Worm (Caenorhabditis elegans) whole organism, L1 larva: ENCODE results near the gene mam-2.

Experiments
- C34B4.2 ChIP-seq: sonication (generic microtip); optimal IDR thresholded peaks from 2 replicates; lab custom pipeline; 2017; ENCODE audit warnings: mild to moderate bottlenecking, missing genetic modification characterization, missing compliant biosample characterization
- dsc-1 ChIP-seq: sonication (generic microtip); optimal IDR thresholded peaks from 2 replicates; lab custom pipeline; 2016; ENCODE audit warnings: mild to moderate bottlenecking, missing genetic modification characterization, missing compliant biosample characterization
- egl-27 ChIP-seq, 2 experiments: fragments of 150-350 bp in 1 of 2; sonication (generic microtip); optimal IDR thresholded peaks; 3 replicates each; lab custom pipeline; 2017 to 2018; ENCODE audit warnings: missing biosample characterization in 2 of 2, missing genetic modification characterization in 2 of 2, missing genetic modification reagents in 2 of 2
- lir-3 ChIP-seq: sonication (generic microtip); optimal IDR thresholded peaks from 2 replicates; lab custom pipeline; 2016; ENCODE audit warnings: mild to moderate bottlenecking, missing genetic modification characterization, moderate library complexity, missing compliant biosample characterization; ENCODE audit not compliant: poor library complexity
- nhr-237 ChIP-seq: fragments of 150-350 bp; optimal IDR thresholded peaks from 2 replicates; lab custom pipeline; 2014; ENCODE audit warnings: missing biosample characterization, missing genetic modification characterization

ce11 chrIV:10009536-10009935 is 26.5 kb downstream of the mam-2 start, which contains the start of gene magu-4:
- no peak for TF ChIP-seq C34B4.2 (tag; lab: Kevin White, UChicago)
- no peak for TF ChIP-seq egl-27 (tag; optimal IDR thresholded peaks at IDR 0.05; lab: Kevin White, UChicago)
- no peak for TF ChIP-seq lir-3
- no peak for TF ChIP-seq nhr-237 (tag; lab: Kevin White, UChicago)
- TF ChIP-seq dsc-1 = no peak
